Fruit fly (Drosophila melanogaster) whole organism, embryonic: ENCODE results near the gene Srr.

Source experiments
- Antp ChIP-seq: fragments of 200-800 bp; sonication (Bioruptor generic); optimal IDR thresholded peaks from 3 replicates; lab custom pipeline; 2016; ENCODE audit warnings: missing biosample characterization, missing genetic modification characterization
- Atf3 ChIP-seq: fragments of 200-800 bp; sonication (Bioruptor generic); optimal IDR thresholded peaks from 3 replicates; lab custom pipeline; 2016; ENCODE audit warnings: missing biosample characterization, missing genetic modification characterization
- Atf6 ChIP-seq: fragments of 200-800 bp; sonication (Bioruptor generic); IDR thresholded peaks from 2 replicates; pipeline ENCODE4 v1.3.6; 2022; ENCODE audit warnings: missing biosample characterization, missing genetic modification characterization
- CG10366 ChIP-seq: fragments of 200-800 bp; sonication (Bioruptor generic); IDR thresholded peaks from 2 replicates; pipeline ENCODE4 v1.3.6; 2022; ENCODE audit warnings: missing biosample characterization, missing genetic modification characterization
- CG11093 ChIP-seq: fragments of 200-800 bp; sonication (Bioruptor generic); IDR thresholded peaks from 3 replicates; pipeline ENCODE4 v1.3.6; 2022; ENCODE audit warnings: missing biosample characterization, missing genetic modification characterization
- CG11695 ChIP-seq: fragments of 200-800 bp; sonication (Bioruptor generic); IDR thresholded peaks from 3 replicates; pipeline ENCODE4 v1.3.6; 2022; ENCODE audit warnings: missing biosample characterization, missing genetic modification characterization
- CG12219 ChIP-seq: fragments of 200-800 bp; sonication (Bioruptor generic); optimal IDR thresholded peaks from 3 replicates; lab custom pipeline; 2018; ENCODE audit warnings: missing biosample characterization, mild to moderate bottlenecking, missing genetic modification characterization
- CG1233 ChIP-seq: fragments of 200-800 bp; sonication (Bioruptor generic); optimal IDR thresholded peaks from 4 replicates; lab custom pipeline; 2018; ENCODE audit warnings: missing biosample characterization, mild to moderate bottlenecking, missing genetic modification characterization
- CG12659 ChIP-seq: fragments of 200-800 bp; sonication (Bioruptor generic); optimal IDR thresholded peaks from 3 replicates; lab custom pipeline; 2017; ENCODE audit warnings: mild to moderate bottlenecking, missing biosample characterization, missing genetic modification reagents, missing genetic modification characterization
- CG12769 ChIP-seq: fragments of 200-800 bp; sonication (Bioruptor generic); optimal IDR thresholded peaks from 2 replicates; lab custom pipeline; 2019; ENCODE audit warnings: missing biosample characterization, mild to moderate bottlenecking, missing genetic modification characterization, moderate library complexity
- CG14441 ChIP-seq: fragments of 200-800 bp; sonication (Bioruptor generic); IDR thresholded peaks from 2 replicates; pipeline ENCODE4 v1.3.6; 2022; ENCODE audit warnings: missing biosample characterization, missing genetic modification characterization
- CG15479 ChIP-seq: fragments of 200-800 bp; sonication (Bioruptor generic); optimal IDR thresholded peaks from 3 replicates; lab custom pipeline; 2019; ENCODE audit warnings: missing biosample characterization, mild to moderate bottlenecking, missing genetic modification characterization, moderate library complexity
- CG17361 ChIP-seq: fragments of 200-800 bp; sonication (Bioruptor generic); IDR thresholded peaks from 3 replicates; pipeline ENCODE4 v1.3.6; 2022; ENCODE audit warnings: missing biosample characterization, missing genetic modification characterization
- CG17802 ChIP-seq: fragments of 200-800 bp; sonication (Bioruptor generic); optimal IDR thresholded peaks from 2 replicates; lab custom pipeline; 2018; ENCODE audit warnings: missing biosample characterization, mild to moderate bottlenecking, missing genetic modification characterization, moderate library complexity
- CG2129 ChIP-seq: fragments of 200-800 bp; sonication (Bioruptor generic); IDR thresholded peaks from 2 replicates; pipeline ENCODE4 v1.3.6; 2022; ENCODE audit warnings: missing biosample characterization, missing genetic modification characterization; ENCODE audit not compliant: partially characterized antibody
- CG2875 ChIP-seq: fragments of 200-800 bp; sonication (Bioruptor generic); optimal IDR thresholded peaks from 2 replicates; lab custom pipeline; 2017; ENCODE audit warnings: missing biosample characterization, mild to moderate bottlenecking, missing genetic modification characterization, missing genetic modification reagents
- CG31441 ChIP-seq: fragments of 200-800 bp; sonication (Bioruptor generic); IDR thresholded peaks from 2 replicates; pipeline ENCODE4 v1.3.6; 2022; ENCODE audit warnings: missing biosample characterization, missing genetic modification characterization
- CG32532 ChIP-seq: fragments of 200-800 bp; sonication (Bioruptor generic); IDR thresholded peaks from 2 replicates; pipeline ENCODE4 v1.3.6; 2022; ENCODE audit warnings: missing biosample characterization, missing genetic modification characterization
- CG33557 ChIP-seq: fragments of 200-800 bp; sonication (Bioruptor generic); optimal IDR thresholded peaks from 2 replicates; lab custom pipeline; 2019; ENCODE audit warnings: missing biosample characterization, mild to moderate bottlenecking, missing genetic modification characterization, moderate library complexity
- CG6689 ChIP-seq: fragments of 200-800 bp; sonication (Bioruptor generic); IDR thresholded peaks from 2 replicates; pipeline ENCODE4 v1.3.6; 2022; ENCODE audit warnings: missing biosample characterization, missing genetic modification characterization
- CG8924 ChIP-seq: fragments of 200-800 bp; optimal IDR thresholded peaks from 3 replicates; lab custom pipeline; 2019; ENCODE audit warnings: missing biosample characterization, mild to moderate bottlenecking, missing genetic modification characterization, moderate library complexity
- Doc3 ChIP-seq: fragments of 200-800 bp; sonication (Bioruptor generic); IDR thresholded peaks from 3 replicates; pipeline ENCODE4 v1.3.6; 2022; ENCODE audit warnings: missing biosample characterization, missing genetic modification characterization; ENCODE audit not compliant: partially characterized antibody
- Eip74EF ChIP-seq, 2 experiments: fragments of 200-800 bp in 1 of 2; fragments of >200 bp in 1 of 2; sonication (Bioruptor generic) in 1 of 2; optimal IDR thresholded peaks; 2 replicates each; lab custom pipeline; 2017 to 2019; ENCODE audit warnings: missing biosample characterization in 2 of 2, missing genetic modification characterization in 2 of 2, mild to moderate bottlenecking in 1 of 2, moderate library complexity in 1 of 2
- Fer3 ChIP-seq: fragments of 200-800 bp; sonication (Bioruptor generic); optimal IDR thresholded peaks from 2 replicates; lab custom pipeline; 2018; ENCODE audit warnings: missing biosample characterization, mild to moderate bottlenecking, missing genetic modification characterization, moderate library complexity
- Hr78 ChIP-seq, 2 experiments: fragments of 200-800 bp in 1 of 2; fragments of >200 bp in 1 of 2; sonication (Bioruptor generic) in 1 of 2; optimal IDR thresholded peaks; 2 replicates each; lab custom pipeline; 2017 to 2019; ENCODE audit warnings: missing biosample characterization in 2 of 2, missing genetic modification characterization in 2 of 2, mild to moderate bottlenecking in 1 of 2, moderate library complexity in 1 of 2
- Nf-YC ChIP-seq: fragments of 200-800 bp; optimal IDR thresholded peaks from 3 replicates; lab custom pipeline; 2019; ENCODE audit warnings: missing biosample characterization, mild to moderate bottlenecking, missing genetic modification characterization, moderate library complexity
- PHDP ChIP-seq: fragments of 200-800 bp; sonication (Bioruptor generic); optimal IDR thresholded peaks from 3 replicates; lab custom pipeline; 2018; ENCODE audit warnings: missing biosample characterization, mild to moderate bottlenecking, missing genetic modification characterization, moderate library complexity
- Ssrp ChIP-seq: fragments of 200-800 bp; sonication (Bioruptor generic); optimal IDR thresholded peaks from 2 replicates; lab custom pipeline; 2018; ENCODE audit warnings: missing biosample characterization, mild to moderate bottlenecking, missing genetic modification characterization, moderate library complexity
- Taf1 ChIP-seq: fragments of 200-800 bp; sonication (Bioruptor generic); IDR thresholded peaks from 2 replicates; pipeline ENCODE4 v1.3.6; 2022; ENCODE audit warnings: missing biosample characterization, missing genetic modification characterization
- Tbp ChIP-seq: fragments of >200 bp; optimal IDR thresholded peaks from 2 replicates; lab custom pipeline; 2018; ENCODE audit warnings: missing biosample characterization, missing genetic modification characterization
- Usf ChIP-seq: fragments of 200-800 bp; sonication (Bioruptor generic); optimal IDR thresholded peaks from 2 replicates; lab custom pipeline; 2017; ENCODE audit warnings: missing genotype, missing biosample characterization, missing genetic modification characterization
- az2 ChIP-seq: fragments of 200-800 bp; sonication (Bioruptor generic); optimal IDR thresholded peaks from 3 replicates; lab custom pipeline; 2016; ENCODE audit warnings: missing biosample characterization, missing genetic modification characterization
- bab2 ChIP-seq: fragments of 200-800 bp; sonication (Bioruptor generic); optimal IDR thresholded peaks from 2 replicates; lab custom pipeline; 2016; ENCODE audit warnings: missing biosample characterization, missing genetic modification characterization
- ci ChIP-seq: fragments of 200-800 bp; sonication (Bioruptor generic); IDR thresholded peaks from 3 replicates; pipeline ENCODE4 v1.3.6; 2022; ENCODE audit warnings: missing biosample characterization, missing genetic modification characterization
- crol ChIP-seq: fragments of 200-800 bp; sonication (Bioruptor generic); IDR thresholded peaks from 2 replicates; pipeline ENCODE4 v1.3.6; 2022; ENCODE audit warnings: missing biosample characterization, missing genetic modification characterization
- dysf ChIP-seq: fragments of 200-800 bp; sonication (Bioruptor generic); IDR thresholded peaks from 3 replicates; pipeline ENCODE4 v1.3.6; 2022; ENCODE audit warnings: missing biosample characterization, missing genetic modification characterization
- grau ChIP-seq: fragments of 200-800 bp; optimal IDR thresholded peaks from 3 replicates; lab custom pipeline; 2019; ENCODE audit warnings: missing biosample characterization, mild to moderate bottlenecking, missing genetic modification characterization, moderate library complexity
- inv ChIP-seq: fragments of 200-800 bp; sonication (Bioruptor generic); IDR thresholded peaks from 2 replicates; pipeline ENCODE4 v1.3.6; 2022; ENCODE audit warnings: missing biosample characterization, missing genetic modification characterization; ENCODE audit not compliant: partially characterized antibody
- nau ChIP-seq: fragments of 200-800 bp; sonication (Bioruptor generic); optimal IDR thresholded peaks from 3 replicates; lab custom pipeline; 2017; ENCODE audit warnings: missing biosample characterization, mild to moderate bottlenecking, missing genetic modification characterization, missing genetic modification reagents
- nmo ChIP-seq: fragments of 200-800 bp; sonication (Bioruptor generic); optimal IDR thresholded peaks from 2 replicates; lab custom pipeline; 2018; ENCODE audit warnings: missing biosample characterization, mild to moderate bottlenecking, missing genetic modification characterization, moderate library complexity
- phol ChIP-seq: fragments of 200-800 bp; sonication (Bioruptor generic); optimal IDR thresholded peaks from 3 replicates; lab custom pipeline; 2018; ENCODE audit warnings: missing biosample characterization, mild to moderate bottlenecking, missing genetic modification characterization, moderate library complexity
- prd ChIP-seq, 3 experiments: fragments of >200 bp in 2 of 3; fragments of 200-800 bp in 1 of 3; sonication (Bioruptor generic) in 1 of 3; optimal IDR thresholded peaks in 2 of 3; IDR thresholded peaks in 1 of 3; 2 replicates in 2 of 3; 3 replicates in 1 of 3; pipeline versions ENCODE4 v1.3.6 to Lab custom; 2017 to 2022; ENCODE audit warnings: missing biosample characterization in 1 of 3, missing genetic modification characterization in 1 of 3
- run ChIP-seq: fragments of 200-800 bp; sonication (Bioruptor generic); optimal IDR thresholded peaks from 3 replicates; lab custom pipeline; 2018; ENCODE audit warnings: missing biosample characterization, mild to moderate bottlenecking, missing genetic modification characterization
- sqz ChIP-seq: fragments of 200-800 bp; sonication (Bioruptor generic); optimal IDR thresholded peaks from 3 replicates; lab custom pipeline; 2018; ENCODE audit warnings: missing biosample characterization, mild to moderate bottlenecking, missing genetic modification characterization
- ssp ChIP-seq: fragments of 200-800 bp; sonication (Bioruptor generic); IDR thresholded peaks from 2 replicates; pipeline ENCODE4 v1.3.6; 2022; ENCODE audit warnings: missing biosample characterization, missing genetic modification characterization
- tap ChIP-seq: fragments of 200-800 bp; optimal IDR thresholded peaks from 3 replicates; lab custom pipeline; 2019; ENCODE audit warnings: missing biosample characterization, mild to moderate bottlenecking, missing genetic modification characterization, moderate library complexity
- tgo ChIP-seq: fragments of 200-800 bp; sonication (Bioruptor generic); IDR thresholded peaks from 3 replicates; pipeline ENCODE4 v1.3.6; 2022; ENCODE audit warnings: missing biosample characterization, missing genetic modification characterization
- z ChIP-seq: fragments of 200-800 bp; sonication (Bioruptor generic); IDR thresholded peaks from 3 replicates; pipeline ENCODE4 v1.3.6; 2022; ENCODE audit warnings: missing biosample characterization, missing genetic modification characterization
- zfh1 ChIP-seq: fragments of 200-800 bp; sonication (Bioruptor generic); IDR thresholded peaks from 3 replicates; pipeline ENCODE4 v1.3.6; 2022; ENCODE audit warnings: missing biosample characterization, missing genetic modification characterization

Gene Srr

dm6 chr3R:9344791-9345208 lies 20.4 kb upstream of the Srr start (continued):
- TF ChIP-seq az2 (GFP tag; lab: Kevin White, UChicago), result peak; percentile 34
- TF ChIP-seq CG33557, result no peak
- TF ChIP-seq grau (tag; lab: Kevin White, UChicago), result peak; percentile 23
- no peak for TF ChIP-seq CG14441 (GFP tag; lab: Robert Waterston, UW)
- TF ChIP-seq CG12769, result no peak
- TF ChIP-seq ci, result peak; percentile 56; the same call in 1 of the 3 replicates
- peak in 1 of 2 experiments; percentile 23 for TF ChIP-seq Hr78 (GFP tag; optimal IDR thresholded peaks at IDR 0.05; lab: Kevin White, UChicago)
- no peak for TF ChIP-seq CG12219
- TF ChIP-seq nau (GFP tag; lab: Kevin White, UChicago), result no peak
- TF ChIP-seq Usf (GFP tag; lab: Kevin White, UChicago), result no peak
- peak; percentile 45 for TF ChIP-seq phol (tag; lab: Kevin White, UChicago)
- TF ChIP-seq z, result no peak
- TF ChIP-seq crol (GFP tag; lab: Robert Waterston, UW), result no peak
- peak; percentile 57 for TF ChIP-seq PHDP
- TF ChIP-seq Atf6, result no peak
- TF ChIP-seq bab2 (GFP tag; lab: Kevin White, UChicago), result peak; percentile 36
- TF ChIP-seq CG8924, result peak; percentile 19
- peak; percentile 36; the same call in 1 of the 3 replicates for TF ChIP-seq tgo
- peak; percentile 11 for TF ChIP-seq Nf-YC (tag; lab: Kevin White, UChicago)
- TF ChIP-seq Atf3, result no peak
- peak; percentile 7 for TF ChIP-seq CG1233 (GFP tag; lab: Kevin White, UChicago)
- TF ChIP-seq CG15479 (GFP tag; lab: Kevin White, UChicago), result peak; percentile 6
- peak; percentile 35 for TF ChIP-seq run
- peak; percentile 37; the same call in 1 of the 3 replicates for TF ChIP-seq CG17361 (GFP tag; lab: Robert Waterston, UW)
- TF ChIP-seq inv (GFP tag; lab: Robert Waterston, UW), result no peak
- TF ChIP-seq Fer3 (tag; lab: Kevin White, UChicago), result peak; percentile 43
- peak; percentile 71; the same call in 2 of the 3 replicates for TF ChIP-seq CG11695
- no peak for TF ChIP-seq CG2129 (GFP tag; lab: Robert Waterston, UW)
- TF ChIP-seq zfh1, result 0 out of 3 replicates have a peak, but pooled peaks have one; percentile 45
- no peak for TF ChIP-seq Doc3
- TF ChIP-seq CG11093 (GFP tag; lab: Robert Waterston, UW), result no peak
- TF ChIP-seq CG12659 (GFP tag; lab: Kevin White, UChicago), result peak; percentile 59
- peak; percentile 49 for TF ChIP-seq CG10366 (GFP tag; lab: Robert Waterston, UW)
- peak; percentile 61 for TF ChIP-seq Ssrp (tag; lab: Kevin White, UChicago)
- peak; percentile 48; the same call in 2 of the 3 replicates for TF ChIP-seq dysf
- TF ChIP-seq tap (tag; lab: Kevin White, UChicago), result no peak
- peak in 1 of 2 experiments; percentile 42 for TF ChIP-seq Eip74EF (GFP tag; optimal IDR thresholded peaks at IDR 0.05; lab: Kevin White, UChicago)
- TF ChIP-seq ssp (GFP tag; lab: Robert Waterston, UW), result no peak
- peak; percentile 55 for TF ChIP-seq CG31441 (GFP tag; lab: Robert Waterston, UW)
- peak; percentile 15 for TF ChIP-seq Antp (GFP tag; lab: Kevin White, UChicago)
- peak; percentile 61 for TF ChIP-seq nmo
- TF ChIP-seq prd (optimal IDR thresholded peaks at IDR 0.05; lab: Kevin White, UChicago), result no peak
- 0 out of 3 replicates have a peak, but pooled peaks have one; percentile 30 for TF ChIP-seq prd (GFP tag; IDR thresholded peaks at IDR 0.05; lab: Robert Waterston, UW)
- no peak for TF ChIP-seq Taf1
- peak; percentile 30 for TF ChIP-seq CG2875 (GFP tag; lab: Kevin White, UChicago)
- TF ChIP-seq CG32532 (GFP tag; lab: Robert Waterston, UW), result peak; percentile 44; the same call in 1 of the 2 replicates
- no peak for TF ChIP-seq sqz (GFP tag; lab: Kevin White, UChicago)
- no peak for TF ChIP-seq CG6689 (GFP tag; lab: Robert Waterston, UW)
- TF ChIP-seq CG17802, result no peak
- TF ChIP-seq Tbp (GFP tag; lab: Kevin White, UChicago), result no peak
